Worm (Caenorhabditis elegans): Measurements from ENCODE around the gene F10E7.2.

DNA sequence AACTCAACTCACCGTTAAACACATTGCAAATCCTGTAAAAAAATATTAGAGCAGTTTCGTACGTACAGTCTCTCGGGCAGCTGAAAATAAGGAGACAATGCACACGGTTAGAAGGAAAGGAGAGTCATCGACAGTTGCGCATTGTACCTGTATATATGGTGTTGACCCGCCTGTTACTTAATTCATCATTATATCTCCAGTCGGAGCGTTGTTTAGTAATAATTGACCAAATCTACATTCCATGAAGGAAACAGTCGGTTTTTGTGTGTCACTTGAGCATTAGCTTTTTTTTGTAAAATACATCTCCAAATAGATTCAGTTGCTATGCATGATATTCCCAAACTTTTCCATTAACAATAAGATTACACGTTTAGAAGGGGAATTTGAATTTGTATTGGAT, 39.5 kb downstream of the F10E7.2 start, which contains the start of gene C27H5.12:
- TF ChIP-seq C17E4.6 (GFP tag; IDR thresholded peaks at IDR 0.05) (no peak), ceh-27 (GFP tag; optimal IDR thresholded peaks at IDR 0.05) (no peak), tbx-9 (tag; optimal IDR thresholded peaks at IDR 0.05; ENCODE audit: borderline replicate concordance) (no peak), nfyb-1 (GFP tag; IDR thresholded peaks at IDR 0.05) (no peak), Y56A3A.18 (GFP tag; IDR thresholded peaks at IDR 0.05) (no peak), dox-1 (GFP tag; IDR thresholded peaks at IDR 0.05) (no peak), dpff-1 (tag; optimal IDR thresholded peaks at IDR 0.05) (no peak), unc-62 (GFP tag; optimal IDR thresholded peaks at IDR 0.05) (no peak), hsf-1 (GFP tag; IDR thresholded peaks at IDR 0.05) (no peak), rec-8 (tag; optimal IDR thresholded peaks at IDR 0.05) (no peak), dpl-1 (GFP tag; optimal IDR thresholded peaks at IDR 0.05) (no peak), F37B4.10 (GFP tag; IDR thresholded peaks at IDR 0.05) (no peak), xnd-1 (tag; optimal IDR thresholded peaks at IDR 0.05) (no peak), F55B11.4 (tag; optimal IDR thresholded peaks at IDR 0.05; ENCODE audit: borderline replicate concordance, insufficient read depth) (no peak)
